Worm (Caenorhabditis elegans): ENCODE measurements around the gene fbxc-27.

ce11 chrII:900720-901332 lies 8.7 kb upstream of the fbxc-27 start, which contains the start of gene T07D3.9:
- no peak for TF ChIP-seq ces-1 (GFP tag; optimal IDR thresholded peaks at IDR 0.05)
- TF ChIP-seq ceh-90 (tag; optimal IDR thresholded peaks at IDR 0.05), result no peak
- TF ChIP-seq ama-1 (optimal IDR thresholded peaks at IDR 0.05), result no peak
- TF ChIP-seq lin-14 (GFP tag; optimal IDR thresholded peaks at IDR 0.05), result no peak
- TF ChIP-seq ceh-82 (tag; optimal IDR thresholded peaks at IDR 0.05), result no peak
- TF ChIP-seq sptf-1 (tag; optimal IDR thresholded peaks at IDR 0.05), result no peak
- TF ChIP-seq ceh-63 (GFP tag; optimal IDR thresholded peaks at IDR 0.05), result no peak
- TF ChIP-seq snpc-4 (tag; optimal IDR thresholded peaks at IDR 0.05), result no peak
- no peak for TF ChIP-seq grh-1 (GFP tag; IDR thresholded peaks at IDR 0.05)
- no peak for TF ChIP-seq nhr-12 (tag; optimal IDR thresholded peaks at IDR 0.05)
- TF ChIP-seq nhr-77 (tag; optimal IDR thresholded peaks at IDR 0.05), result no peak
- no peak for TF ChIP-seq aly-2 (tag; optimal IDR thresholded peaks at IDR 0.05)

Data from whole organism, L1 larva.